Fruit fly (Drosophila melanogaster) Kc167 (cell line): ENCODE results near the gene Lcch3.

Source experiments
- Myc ChIP-seq: fragments of >200 bp; optimal IDR thresholded peaks from 2 replicates; lab custom pipeline; 2017; ENCODE audit warnings: missing external identifiers
- Sin3A ChIP-seq: fragments of >200 bp; optimal IDR thresholded peaks from 2 replicates; lab custom pipeline; 2018; ENCODE audit warnings: missing external identifiers
- h ChIP-seq: fragments of >200 bp; optimal IDR thresholded peaks from 3 replicates; lab custom pipeline; 2018; ENCODE audit warnings: missing external identifiers
- insv ChIP-seq: fragments of >200 bp; optimal IDR thresholded peaks from 3 replicates; lab custom pipeline; 2018; ENCODE audit warnings: missing external identifiers
- psq ChIP-seq: fragments of >200 bp; optimal IDR thresholded peaks from 2 replicates; lab custom pipeline; 2017; ENCODE audit warnings: missing external identifiers
- ttk ChIP-seq: sonication (Bioruptor generic); optimal IDR thresholded peaks from 2 replicates; lab custom pipeline; 2017; ENCODE audit warnings: missing external identifiers

dm6 chrX:15969577-15969976 lies 44.7 kb downstream of the Lcch3 start:
- no peak for TF ChIP-seq insv (lab: Kevin White, UChicago)
- TF ChIP-seq psq (lab: Kevin White, UChicago): no peak
- no peak for TF ChIP-seq Sin3A (lab: Kevin White, UChicago)
- no peak for TF ChIP-seq ttk (lab: Kevin White, UChicago)
- no peak for TF ChIP-seq h (lab: Kevin White, UChicago)
- TF ChIP-seq Myc: no peak
